Fruit fly (Drosophila melanogaster) whole organism, embryonic: ENCODE data around the gene CG17855.

ENCODE experiments used
- CG15073 ChIP-seq: fragments of 200-800 bp; sonication (Bioruptor generic); optimal IDR thresholded peaks from 2 replicates; lab custom pipeline; 2016; ENCODE audit warnings: missing biosample characterization, missing genetic modification characterization
- CG6254 ChIP-seq: fragments of 200-800 bp; sonication (Bioruptor generic); optimal IDR thresholded peaks from 3 replicates; lab custom pipeline; 2017; ENCODE audit warnings: mild to moderate bottlenecking, missing biosample characterization, missing genetic modification reagents, missing genetic modification characterization
- CG6683 ChIP-seq: fragments of 200-800 bp; sonication (Bioruptor generic); optimal IDR thresholded peaks from 2 replicates; lab custom pipeline; 2017; ENCODE audit warnings: missing biosample characterization, mild to moderate bottlenecking, missing genetic modification characterization, missing genetic modification reagents
- CG7786 ChIP-seq: fragments of 200-800 bp; sonication (Bioruptor generic); optimal IDR thresholded peaks from 2 replicates; lab custom pipeline; 2016; ENCODE audit warnings: missing biosample characterization, missing genetic modification characterization
- CG8281 ChIP-seq: fragments of 200-800 bp; sonication (Bioruptor generic); optimal IDR thresholded peaks from 2 replicates; lab custom pipeline; 2018; ENCODE audit warnings: missing biosample characterization, mild to moderate bottlenecking, missing genetic modification characterization, moderate library complexity
- CoRest ChIP-seq: fragments of 200-800 bp; sonication (Bioruptor generic); optimal IDR thresholded peaks from 3 replicates; lab custom pipeline; 2018; ENCODE audit warnings: missing biosample characterization, mild to moderate bottlenecking, missing genetic modification characterization, moderate library complexity
- Doc2 ChIP-seq: fragments of 200-800 bp; sonication (Bioruptor generic); IDR thresholded peaks from 2 replicates; pipeline ENCODE4 v1.3.6; 2022; ENCODE audit warnings: missing biosample characterization, missing genetic modification characterization
- Hey ChIP-seq: fragments of 200-800 bp; sonication (Bioruptor generic); optimal IDR thresholded peaks from 3 replicates; lab custom pipeline; 2018; ENCODE audit warnings: missing biosample characterization, mild to moderate bottlenecking, missing genetic modification characterization
- Lim3 ChIP-seq: fragments of 200-800 bp; sonication (Bioruptor generic); IDR thresholded peaks from 2 replicates; pipeline ENCODE4 v1.3.6; 2022; ENCODE audit warnings: missing biosample characterization, missing genetic modification characterization
- Poxn ChIP-seq: fragments of 200-800 bp; sonication (Bioruptor generic); IDR thresholded peaks from 2 replicates; pipeline ENCODE4 v1.3.6; 2022; ENCODE audit warnings: missing biosample characterization, missing genetic modification characterization
- gce ChIP-seq: fragments of 200-800 bp; sonication (Bioruptor generic); IDR thresholded peaks from 3 replicates; pipeline ENCODE4 v1.3.6; 2022; ENCODE audit warnings: missing biosample characterization, missing genetic modification characterization
- lab ChIP-seq: fragments of 200-800 bp; sonication (Bioruptor generic); optimal IDR thresholded peaks from 3 replicates; lab custom pipeline; 2017; ENCODE audit warnings: missing biosample characterization, missing genetic modification characterization, mild to moderate bottlenecking, moderate library complexity, missing genetic modification reagents
- usp ChIP-seq: fragments of >200 bp; optimal IDR thresholded peaks from 2 replicates; lab custom pipeline; 2017; ENCODE audit warnings: missing biosample characterization, missing genetic modification characterization

dm6 chr2L:9498985-9499249 lies 41.4 kb upstream of the CG17855 start:
- TF ChIP-seq CG15073 (GFP tag; lab: Kevin White, UChicago) (no peak), usp (GFP tag; lab: Kevin White, UChicago) (no peak), gce (GFP tag; lab: Robert Waterston, UW) (no peak), CG7786 (GFP tag; lab: Kevin White, UChicago) (no peak), CG6254 (GFP tag; lab: Kevin White, UChicago) (no peak), Hey (tag; lab: Kevin White, UChicago) (no peak), lab (GFP tag; lab: Kevin White, UChicago) (no peak), CG6683 (GFP tag; lab: Kevin White, UChicago) (no peak), Lim3 (GFP tag; lab: Robert Waterston, UW) (no peak), CG8281 (tag; lab: Kevin White, UChicago) (no peak), Doc2 (GFP tag; lab: Robert Waterston, UW) (no peak), CoRest (no peak), Poxn (no peak)
